Worm (Caenorhabditis elegans) whole organism, L3 larva: ENCODE results near the gene ltd-1.

Source experiments
- R02D3.7 ChIP-seq: fragments of 150-350 bp; optimal IDR thresholded peaks from 2 replicates; lab custom pipeline; 2014; ENCODE audit warnings: missing biosample characterization, missing genetic modification characterization
- ZK546.5 ChIP-seq: sonication (generic microtip); optimal IDR thresholded peaks from 2 replicates; lab custom pipeline; 2017; ENCODE audit warnings: missing biosample characterization, missing genetic modification characterization
- ama-1 ChIP-seq: fragments of 150-350 bp; optimal IDR thresholded peaks from 2 replicates; lab custom pipeline; 2018
- ceh-28 ChIP-seq: fragments of 150-350 bp; optimal IDR thresholded peaks from 2 replicates; lab custom pipeline; 2014; ENCODE audit warnings: missing biosample characterization, missing genetic modification reagents, missing genetic modification characterization
- ceh-9 ChIP-seq: sonication (generic microtip); optimal IDR thresholded peaks from 2 replicates; lab custom pipeline; 2018; ENCODE audit warnings: missing biosample characterization, missing genetic modification characterization
- daf-12 ChIP-seq: fragments of 150-350 bp; optimal IDR thresholded peaks from 2 replicates; lab custom pipeline; 2014; ENCODE audit warnings: missing biosample characterization, missing genetic modification reagents, missing genetic modification characterization
- egl-5 ChIP-seq: fragments of 150-350 bp; optimal IDR thresholded peaks from 2 replicates; lab custom pipeline; 2017; ENCODE audit warnings: missing biosample characterization, missing genetic modification reagents, missing genetic modification characterization, inconsistent platforms
- elt-2 ChIP-seq: sonication (generic microtip); optimal IDR thresholded peaks from 2 replicates; lab custom pipeline; 2016; ENCODE audit warnings: missing genetic modification reagents, mild to moderate bottlenecking, missing genetic modification characterization, missing compliant biosample characterization
- elt-3 ChIP-seq, 3 experiments: fragments of 150-350 bp in 1 of 3; sonication (generic microtip) in 2 of 3; optimal IDR thresholded peaks; 2 replicates in 2 of 3; 4 replicates in 1 of 3; lab custom pipeline; 2014 to 2017; ENCODE audit warnings: missing biosample characterization in 3 of 3, missing genetic modification characterization in 3 of 3
- eor-1 ChIP-seq, 2 experiments: fragments of 150-350 bp; optimal IDR thresholded peaks; 2 replicates each; lab custom pipeline; 2014 to 2018; ENCODE audit warnings: missing biosample characterization in 2 of 2, missing genetic modification characterization in 2 of 2
- fos-1 ChIP-seq: fragments of 150-350 bp; optimal IDR thresholded peaks from 2 replicates; lab custom pipeline; 2014; ENCODE audit warnings: missing biosample characterization, missing genetic modification characterization
- hmg-11 ChIP-seq: sonication (generic microtip); optimal IDR thresholded peaks from 2 replicates; lab custom pipeline; 2016; ENCODE audit warnings: missing genetic modification characterization, missing compliant biosample characterization
- jun-1 ChIP-seq: fragments of 150-350 bp; optimal IDR thresholded peaks from 2 replicates; lab custom pipeline; 2014; ENCODE audit warnings: missing biosample characterization, missing genetic modification reagents, missing genetic modification characterization
- lin-15B ChIP-seq: fragments of 150-350 bp; optimal IDR thresholded peaks from 2 replicates; lab custom pipeline; 2014; ENCODE audit warnings: missing biosample characterization, missing genetic modification characterization
- lin-39 ChIP-seq: fragments of 150-350 bp; optimal IDR thresholded peaks from 2 replicates; lab custom pipeline; 2018; ENCODE audit warnings: missing biosample characterization, missing genetic modification reagents, missing genetic modification characterization
- nfya-1 ChIP-seq: sonication (generic microtip); optimal IDR thresholded peaks from 2 replicates; lab custom pipeline; 2017; ENCODE audit warnings: missing genetic modification characterization, mild to moderate bottlenecking, missing compliant biosample characterization, antibody characterized with exemption, moderate library complexity; ENCODE audit not compliant: insufficient read depth
- nhr-11 ChIP-seq: fragments of 150-350 bp; optimal IDR thresholded peaks from 2 replicates; lab custom pipeline; 2014; ENCODE audit warnings: missing biosample characterization, missing genetic modification characterization
- nhr-23 ChIP-seq: fragments of 150-350 bp; optimal IDR thresholded peaks from 2 replicates; lab custom pipeline; 2014; ENCODE audit warnings: missing biosample characterization, missing genetic modification reagents, missing genetic modification characterization
- nhr-25 ChIP-seq: sonication (generic microtip); optimal IDR thresholded peaks from 2 replicates; lab custom pipeline; 2017; ENCODE audit warnings: missing biosample characterization, missing genetic modification characterization
- nhr-43 ChIP-seq: sonication (generic microtip); optimal IDR thresholded peaks from 2 replicates; lab custom pipeline; 2016; ENCODE audit warnings: mild to moderate bottlenecking, missing genetic modification characterization, missing compliant biosample characterization; ENCODE audit not compliant: poor library complexity, severe bottlenecking
- nhr-67 ChIP-seq: fragments of 150-350 bp; optimal IDR thresholded peaks from 2 replicates; lab custom pipeline; 2014; ENCODE audit warnings: missing biosample characterization, missing genetic modification characterization
- nhr-76 ChIP-seq: fragments of 150-350 bp; sonication (generic microtip); optimal IDR thresholded peaks from 5 replicates; lab custom pipeline; 2014; ENCODE audit warnings: missing biosample characterization, missing genetic modification characterization
- nhr-77 ChIP-seq: fragments of 150-350 bp; optimal IDR thresholded peaks from 2 replicates; lab custom pipeline; 2014; ENCODE audit warnings: missing biosample characterization, missing genetic modification characterization
- pha-4 ChIP-seq: fragments of 150-350 bp; optimal IDR thresholded peaks from 2 replicates; lab custom pipeline; 2014; ENCODE audit warnings: missing biosample characterization, missing genetic modification reagents, missing genetic modification characterization
- pqm-1 ChIP-seq: fragments of 150-350 bp; optimal IDR thresholded peaks from 2 replicates; lab custom pipeline; 2017; ENCODE audit warnings: missing biosample characterization, missing genetic modification characterization, inconsistent platforms
- sea-2 ChIP-seq: fragments of 150-350 bp; sonication (generic microtip); optimal IDR thresholded peaks from 4 replicates; lab custom pipeline; 2014; ENCODE audit warnings: missing biosample characterization, missing genetic modification reagents, missing genetic modification characterization
- skn-1 ChIP-seq: fragments of 150-350 bp; optimal IDR thresholded peaks from 2 replicates; lab custom pipeline; 2014; ENCODE audit warnings: missing biosample characterization, missing genetic modification characterization
- snpc-4 ChIP-seq: fragments of 150-350 bp; optimal IDR thresholded peaks from 2 replicates; lab custom pipeline; 2014; ENCODE audit warnings: missing biosample characterization, missing genetic modification characterization
- zag-1 ChIP-seq: fragments of 150-350 bp; optimal IDR thresholded peaks from 2 replicates; lab custom pipeline; 2014; ENCODE audit warnings: missing biosample characterization, missing genetic modification characterization
- ztf-11 ChIP-seq: fragments of 150-350 bp; optimal IDR thresholded peaks from 2 replicates; lab custom pipeline; 2014; ENCODE audit warnings: missing biosample characterization, missing genetic modification characterization
- ztf-4 ChIP-seq: fragments of 150-350 bp; optimal IDR thresholded peaks from 2 replicates; lab custom pipeline; 2014; ENCODE audit warnings: missing biosample characterization, missing genetic modification characterization

The ltd-1 gene

ce11 chrII:8047264-8047663 is 45.3 kb downstream of the ltd-1 start, which contains the start of gene apn-1:
Gene apn-1 (plus strand): TSS chrII:8047564.
- TF ChIP-seq nhr-67 (tag; lab: Kevin White, UChicago) (no peak), ztf-11 (tag; lab: Kevin White, UChicago) (no peak), fos-1 (tag; lab: Kevin White, UChicago) (no peak), elt-3 (tag; optimal IDR thresholded peaks at IDR 0.05; lab: Kevin White, UChicago) (no peak), nhr-11 (tag; lab: Kevin White, UChicago) (no peak), pha-4 (tag; lab: Kevin White, UChicago) (no peak), ztf-4 (tag; lab: Kevin White, UChicago) (no peak), daf-12 (tag; lab: Kevin White, UChicago) (no peak), ZK546.5 (tag; lab: Kevin White, UChicago) (no peak), hmg-11 (tag; lab: Kevin White, UChicago) (no peak), jun-1 (tag; lab: Kevin White, UChicago) (no peak), nhr-76 (tag; lab: Kevin White, UChicago) (no peak), pqm-1 (no peak), eor-1 (tag; optimal IDR thresholded peaks at IDR 0.05; lab: Kevin White, UChicago) (no peak), snpc-4 (tag; lab: Kevin White, UChicago) (no peak), lin-39 (tag; lab: Kevin White, UChicago) (no peak), skn-1 (no peak), nfya-1 (no peak), nhr-77 (tag; lab: Kevin White, UChicago) (no peak), ceh-28 (tag; lab: Kevin White, UChicago) (no peak)
- TF ChIP-seq, all 47 proteins: peak for 0

ce11 chrII:8042289-8042688 is 50.3 kb downstream of the ltd-1 start, which contains the start of gene T05H10.1:
Gene T05H10.1 (plus strand): TSS chrII:8042589.
- no peak for TF ChIP-seq hmg-11 (tag; lab: Kevin White, UChicago)
- TF ChIP-seq skn-1, result no peak
- no peak for TF ChIP-seq sea-2 (GFP tag; lab: Kevin White, UChicago)
- no peak for TF ChIP-seq zag-1
- peak; percentile 36 for TF ChIP-seq lin-39 (tag; lab: Kevin White, UChicago)

DNA sequence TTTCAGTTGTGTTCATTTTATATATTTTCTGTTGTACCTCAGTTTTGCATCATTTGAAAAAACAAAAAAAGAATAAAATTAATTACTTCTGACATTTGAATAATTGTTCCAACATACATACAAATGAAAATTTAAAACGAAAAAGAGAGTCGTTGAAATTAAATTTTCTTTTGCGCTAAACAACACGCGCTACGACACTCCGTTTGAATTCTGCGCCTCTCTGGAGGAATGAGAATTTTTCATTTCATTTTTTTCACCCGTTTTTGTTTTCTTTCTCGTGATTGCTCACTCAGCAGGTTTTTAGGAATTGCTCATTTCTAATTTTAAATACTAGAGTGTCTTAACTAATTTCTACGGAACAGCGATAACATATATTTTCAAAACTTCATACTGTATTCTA is 50.9 kb downstream of the ltd-1 start:
- TF ChIP-seq ztf-11 (tag; lab: Kevin White, UChicago), result no peak
- TF ChIP-seq eor-1 (tag; optimal IDR thresholded peaks at IDR 0.05; lab: Kevin White, UChicago), result no peak
- peak; percentile 84 for TF ChIP-seq lin-15B (tag; lab: Kevin White, UChicago)
- TF ChIP-seq nhr-23, result peak; percentile 28
- TF ChIP-seq egl-5 (tag; lab: Kevin White, UChicago), result peak; percentile 26
- peak; percentile 29 for TF ChIP-seq snpc-4 (tag; lab: Kevin White, UChicago)
- TF ChIP-seq pha-4 (tag; lab: Kevin White, UChicago), result peak; percentile 79
- TF ChIP-seq nfya-1, result peak; percentile 53
- no peak for TF ChIP-seq R02D3.7

DNA sequence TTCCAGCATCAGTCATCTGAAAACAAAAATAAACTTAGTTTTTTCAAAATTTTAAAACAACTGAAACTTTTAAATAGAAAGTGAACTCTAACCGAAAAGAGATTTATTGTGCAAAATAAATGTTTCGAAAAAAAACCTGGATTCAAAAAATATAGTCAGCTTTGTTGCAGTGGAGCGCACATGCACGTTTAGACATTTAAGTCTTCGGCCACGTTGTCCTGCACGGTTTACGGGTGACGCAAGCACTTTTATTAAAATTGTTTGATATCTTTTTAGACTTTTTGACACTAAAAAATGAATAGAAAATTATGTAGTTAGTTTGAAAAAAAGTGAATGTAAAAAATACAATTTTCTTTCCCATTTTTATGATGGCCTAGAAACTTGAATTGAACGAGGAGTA is 53.1 kb downstream of the ltd-1 start, which contains the start of the genes ubh-4 and algn-6:
Gene ubh-4, minus strand, starts transcription at position 182 of the 400 bp plus-strand sequence.
Gene algn-6, plus strand, starts transcription at position 387 of the 400 bp plus-strand sequence.
- TF ChIP-seq elt-2 (tag; lab: Kevin White, UChicago) (peak; percentile 34), ceh-9 (tag; lab: Kevin White, UChicago) (no peak), pqm-1 (peak; percentile 15), nhr-43 (tag; lab: Kevin White, UChicago) (peak; percentile 75), nhr-23 (peak; percentile 50), ama-1 (no peak), nhr-25 (tag; lab: Kevin White, UChicago) (peak; percentile 43), ceh-28 (tag; lab: Kevin White, UChicago) (no peak), lin-15B (tag; lab: Kevin White, UChicago) (peak; percentile 89), nfya-1 (peak; percentile 72), nhr-67 (tag; lab: Kevin White, UChicago) (no peak), snpc-4 (tag; lab: Kevin White, UChicago) (peak; percentile 75), pha-4 (tag; lab: Kevin White, UChicago) (peak; percentile 78)
